Worm (Caenorhabditis elegans): ENCODE measurements around the gene W06A7.2.

W06A7.2 gene

DNA sequence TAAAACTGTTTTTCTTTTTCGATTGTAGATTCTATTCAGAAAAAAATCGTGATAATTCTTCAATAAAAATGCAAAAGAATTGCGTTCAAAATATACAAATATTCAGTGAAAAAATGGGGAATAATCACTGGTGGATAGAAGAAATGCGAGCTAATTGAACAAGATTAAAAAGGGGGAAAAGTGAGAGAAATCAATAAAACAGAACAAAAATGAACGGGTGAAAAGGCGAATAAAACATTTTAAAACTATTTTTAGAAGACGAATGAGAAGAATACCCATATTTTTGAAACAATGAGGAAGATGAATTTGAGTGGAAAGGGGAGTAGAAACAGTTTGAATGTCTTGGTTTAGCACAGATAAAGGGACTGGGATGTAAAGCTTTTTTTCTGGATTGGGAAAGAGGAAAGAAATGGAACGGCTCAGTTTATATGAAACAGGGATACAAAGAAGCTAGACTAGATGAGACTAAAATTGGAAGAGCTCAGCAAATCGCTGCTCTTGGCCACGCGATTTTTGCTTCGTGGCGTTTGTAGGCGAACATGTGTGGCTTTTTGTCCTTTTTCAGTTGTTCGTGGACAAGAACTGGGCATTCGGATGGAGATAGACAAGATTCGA lies 37.4 kb upstream of the W06A7.2 start, which contains the start of gene Y50E8A.12:
Gene Y50E8A.12 (minus strand): TSS at position 51 of the 615 bp plus-strand sequence.
- TF ChIP-seq mdl-1 (tag; optimal IDR thresholded peaks at IDR 0.05) (no peak), egl-13 (tag; optimal IDR thresholded peaks at IDR 0.05) (no peak), zip-4 (GFP tag; optimal IDR thresholded peaks at IDR 0.05) (no peak), hpl-2 (GFP tag; optimal IDR thresholded peaks at IDR 0.05) (no peak), ztf-11 (tag; optimal IDR thresholded peaks at IDR 0.05) (no peak), ztf-4 (tag; optimal IDR thresholded peaks at IDR 0.05) (no peak), Y116A8C.19 (tag; optimal IDR thresholded peaks at IDR 0.05; ENCODE audit: borderline replicate concordance) (no peak), tbx-2 (tag; optimal IDR thresholded peaks at IDR 0.05) (no peak), nhr-84 (tag; optimal IDR thresholded peaks at IDR 0.05) (no peak), aha-1 (tag; optimal IDR thresholded peaks at IDR 0.05) (no peak), snpc-4 (tag; optimal IDR thresholded peaks at IDR 0.05) (no peak), nhr-77 (tag; optimal IDR thresholded peaks at IDR 0.05) (no peak), unc-130 (tag; optimal IDR thresholded peaks at IDR 0.05) (no peak), fos-1 (tag; optimal IDR thresholded peaks at IDR 0.05) (no peak)

DNA sequence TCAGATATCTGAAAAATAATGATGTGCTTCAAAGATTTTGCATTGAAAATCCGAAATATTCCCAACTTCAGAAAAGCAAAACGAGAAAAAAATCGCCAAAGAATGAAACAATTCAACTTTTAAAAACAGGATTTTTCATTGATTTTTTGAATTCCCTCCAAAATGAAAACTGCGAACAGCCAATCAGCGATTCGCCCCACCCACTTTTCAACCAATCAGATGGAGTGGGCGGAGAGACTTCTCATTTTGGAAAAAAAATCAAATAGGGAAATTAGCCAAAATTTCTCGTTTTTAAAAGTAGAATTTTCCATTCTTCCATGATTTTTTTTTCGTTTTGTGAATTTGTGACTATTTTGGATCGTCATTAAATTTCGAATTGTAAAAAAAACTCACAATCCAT lies 36.9 kb upstream of the W06A7.2 start:
- TF ChIP-seq pag-3 (tag; optimal IDR thresholded peaks at IDR 0.05; ENCODE audit: borderline replicate concordance, insufficient read depth), result no peak
- peak in 1 of 3 experiments; percentile 12 for TF ChIP-seq dpl-1 (GFP tag; optimal IDR thresholded peaks at IDR 0.05)
- no peak for TF ChIP-seq efl-1 (optimal IDR thresholded peaks at IDR 0.05)
- TF ChIP-seq efl-1 (GFP tag; optimal IDR thresholded peaks at IDR 0.05 in 1 of 2), result peak in 1 of 2 experiments; percentile 35

DNA sequence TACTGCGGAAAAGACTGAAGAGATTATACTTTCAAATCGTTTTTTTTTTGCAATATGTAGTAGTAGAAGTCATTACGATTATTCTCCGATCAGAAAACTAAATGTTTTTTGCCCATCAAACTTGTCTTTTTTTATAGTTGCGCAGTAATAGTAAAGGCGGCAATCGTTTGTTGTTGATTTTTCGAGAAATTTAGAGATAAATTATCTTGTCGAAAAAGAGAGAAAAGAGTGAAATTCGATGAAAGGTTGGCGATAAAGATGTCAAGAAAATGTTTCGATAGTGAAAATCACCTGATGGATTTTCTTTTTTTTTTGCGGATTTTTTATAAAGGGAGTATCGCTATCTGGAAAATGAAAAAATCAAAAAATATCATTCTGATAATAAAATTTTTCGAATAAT lies 33.2 kb upstream of the W06A7.2 start:
- TF ChIP-seq nhr-28 (tag; optimal IDR thresholded peaks at IDR 0.05) (no peak), ceh-88 (GFP tag; IDR thresholded peaks at IDR 0.05) (no peak), alr-1 (tag; optimal IDR thresholded peaks at IDR 0.05; ENCODE audit: borderline replicate concordance) (no peak), nhr-20 (tag; optimal IDR thresholded peaks at IDR 0.05) (peak; percentile 25), elt-3 (tag; optimal IDR thresholded peaks at IDR 0.05) (peak in 1 of 6 experiments; percentile 60), rnt-1 (tag; optimal IDR thresholded peaks at IDR 0.05) (no peak), blmp-1 (tag; optimal IDR thresholded peaks at IDR 0.05) (peak; percentile 96), lin-14 (GFP tag; optimal IDR thresholded peaks at IDR 0.05) (peak; percentile 53), hlh-4 (tag; optimal IDR thresholded peaks at IDR 0.05) (no peak), snu-23 (GFP tag; optimal IDR thresholded peaks at IDR 0.05) (peak; percentile 18), nhr-76 (tag; optimal IDR thresholded peaks at IDR 0.05) (no peak), sptf-1 (tag; optimal IDR thresholded peaks at IDR 0.05) (no peak), lir-3 (tag; optimal IDR thresholded peaks at IDR 0.05; ENCODE audit: poor library complexity) (no peak), mep-1 (tag; optimal IDR thresholded peaks at IDR 0.05) (no peak), F16B12.6 (tag; optimal IDR thresholded peaks at IDR 0.05) (no peak), egl-13 (tag; optimal IDR thresholded peaks at IDR 0.05) (no peak), efl-1 (optimal IDR thresholded peaks at IDR 0.05) (no peak), efl-1 (GFP tag; optimal IDR thresholded peaks at IDR 0.05 in 1 of 2) (peak in 1 of 2 experiments; percentile 67), nhr-85 (tag) (peak; percentile 74)

DNA sequence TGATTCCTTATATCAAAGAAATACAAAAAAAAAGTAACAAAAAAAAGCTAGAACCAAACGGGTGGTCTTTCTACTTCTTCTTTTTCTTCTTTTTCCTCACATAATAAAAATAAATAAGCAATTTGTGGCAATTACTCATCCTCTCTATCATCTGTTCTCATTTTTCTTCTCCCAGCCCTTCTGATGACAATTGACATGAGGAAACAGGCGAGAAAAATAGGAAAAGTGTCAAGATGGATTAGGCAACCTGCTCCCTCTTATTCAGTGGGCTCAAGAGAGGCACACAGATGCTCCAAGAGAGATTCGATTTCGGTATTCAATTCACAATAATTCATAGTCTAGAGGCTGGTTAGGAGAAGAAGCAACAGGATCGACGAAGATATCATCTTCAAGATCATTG lies 30.9 kb upstream of the W06A7.2 start:
- TF ChIP-seq aly-2 (tag; optimal IDR thresholded peaks at IDR 0.05), result no peak
- no peak for TF ChIP-seq snpc-4 (tag; optimal IDR thresholded peaks at IDR 0.05)
- peak; percentile 3 for TF ChIP-seq ceh-8 (GFP tag; optimal IDR thresholded peaks at IDR 0.05)
- no peak for TF ChIP-seq jun-1 (tag; optimal IDR thresholded peaks at IDR 0.05)
- peak; percentile 35 for TF ChIP-seq lin-14 (GFP tag; optimal IDR thresholded peaks at IDR 0.05)
